Worm (Caenorhabditis elegans): Measurements from ENCODE around the gene nhr-166.

The nhr-166 gene

DNA sequence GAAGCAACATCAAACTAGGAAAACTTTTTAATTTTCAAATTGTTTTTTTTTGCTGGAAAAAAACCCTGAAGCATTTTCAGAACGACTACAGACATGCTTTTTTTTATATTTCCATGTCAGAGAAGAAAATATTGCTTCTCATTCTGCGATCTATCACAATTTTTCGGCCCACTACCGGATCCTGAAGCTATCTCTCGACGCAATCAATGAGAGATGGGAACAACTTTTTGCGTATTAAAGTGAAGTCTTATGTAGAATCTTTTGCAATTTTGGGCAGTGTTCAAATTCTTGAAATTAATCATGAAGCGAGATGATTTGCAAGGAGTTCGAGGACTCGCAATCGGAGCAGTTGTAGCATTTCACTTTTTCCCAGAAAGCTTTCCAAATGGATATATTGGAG lies 10.4 kb upstream of the nhr-166 start, which contains the start of gene oac-10:
Gene oac-10, plus strand, starts transcription at position 301 of the 400 bp plus-strand sequence.
- TF ChIP-seq zag-1 (tag; optimal IDR thresholded peaks at IDR 0.05), result no peak
- no peak for TF ChIP-seq nhr-10 (tag; optimal IDR thresholded peaks at IDR 0.05)
- TF ChIP-seq alr-1 (tag; optimal IDR thresholded peaks at IDR 0.05), result no peak
- no peak for TF ChIP-seq ztf-1 (GFP tag; conservative IDR thresholded peaks at IDR 0.05)
- TF ChIP-seq blmp-1 (tag; optimal IDR thresholded peaks at IDR 0.05; ENCODE audit: insufficient read depth), result no peak
- TF ChIP-seq gmeb-1 (tag; optimal IDR thresholded peaks at IDR 0.05), result no peak
- TF ChIP-seq R02D3.7 (tag; optimal IDR thresholded peaks at IDR 0.05), result no peak
- no peak for TF ChIP-seq lin-11 (tag; optimal IDR thresholded peaks at IDR 0.05)
- no peak for TF ChIP-seq unc-62 (GFP tag; optimal IDR thresholded peaks at IDR 0.05)
- TF ChIP-seq lin-13 (GFP tag; optimal IDR thresholded peaks at IDR 0.05), result no peak

DNA sequence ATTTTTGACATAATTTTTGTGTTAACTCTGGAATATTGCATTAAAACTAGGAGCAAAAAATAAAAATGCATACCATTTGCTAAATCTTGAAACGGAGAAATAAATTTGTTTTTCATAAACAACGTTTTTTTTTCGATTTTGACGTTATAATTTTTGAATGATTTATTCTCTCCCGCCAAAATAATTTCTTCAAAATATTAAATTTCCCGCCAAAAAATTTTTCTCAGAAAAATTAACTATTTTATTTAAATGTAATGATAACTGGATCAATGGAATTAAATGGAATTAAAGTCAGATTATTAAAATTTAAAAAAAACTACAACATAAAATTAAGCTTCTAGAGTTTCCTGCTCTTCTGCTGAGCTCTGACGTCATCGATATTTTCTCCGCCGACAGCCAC lies 2.9 kb upstream of the nhr-166 start, which contains the start of gene nep-3:
Gene nep-3, minus strand, starts transcription at position 101 of the 400 bp plus-strand sequence.
- TF ChIP-seq unc-62 (GFP tag; optimal IDR thresholded peaks at IDR 0.05) (no peak), egl-27 (tag; optimal IDR thresholded peaks at IDR 0.05) (no peak), ztf-11 (tag; optimal IDR thresholded peaks at IDR 0.05) (no peak), alr-1 (tag; optimal IDR thresholded peaks at IDR 0.05) (no peak), gmeb-1 (tag; optimal IDR thresholded peaks at IDR 0.05) (no peak), nhr-129 (tag; optimal IDR thresholded peaks at IDR 0.05) (no peak), snpc-4 (tag; optimal IDR thresholded peaks at IDR 0.05) (no peak), nhr-21 (tag; optimal IDR thresholded peaks at IDR 0.05) (no peak), nhr-77 (tag; optimal IDR thresholded peaks at IDR 0.05) (no peak), ama-1 (optimal IDR thresholded peaks at IDR 0.05) (no peak)

DNA sequence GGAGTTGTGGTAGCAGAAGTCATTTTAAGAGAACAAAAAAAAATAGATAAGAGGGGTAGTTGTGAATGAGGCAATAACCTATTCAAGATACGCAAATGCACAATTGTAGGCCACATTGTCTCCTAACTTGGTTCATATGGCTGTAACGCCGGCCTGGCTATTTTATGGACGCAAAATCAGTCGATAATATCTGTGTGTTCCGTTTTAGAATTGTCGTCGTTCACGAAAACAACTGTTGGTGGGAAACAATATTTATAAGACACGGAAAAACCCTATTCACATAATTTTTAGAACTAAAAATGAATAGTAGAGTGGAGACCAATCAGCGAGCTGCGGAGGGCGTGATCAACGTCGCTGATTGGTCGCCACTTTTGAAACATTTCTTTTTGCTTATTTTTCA lies 2.2 kb upstream of the nhr-166 start, which contains the start of gene sdz-7:
Gene sdz-7, minus strand, starts transcription at position 101 of the 400 bp plus-strand sequence.
- TF ChIP-seq snpc-4 (tag; optimal IDR thresholded peaks at IDR 0.05), result no peak

DNA sequence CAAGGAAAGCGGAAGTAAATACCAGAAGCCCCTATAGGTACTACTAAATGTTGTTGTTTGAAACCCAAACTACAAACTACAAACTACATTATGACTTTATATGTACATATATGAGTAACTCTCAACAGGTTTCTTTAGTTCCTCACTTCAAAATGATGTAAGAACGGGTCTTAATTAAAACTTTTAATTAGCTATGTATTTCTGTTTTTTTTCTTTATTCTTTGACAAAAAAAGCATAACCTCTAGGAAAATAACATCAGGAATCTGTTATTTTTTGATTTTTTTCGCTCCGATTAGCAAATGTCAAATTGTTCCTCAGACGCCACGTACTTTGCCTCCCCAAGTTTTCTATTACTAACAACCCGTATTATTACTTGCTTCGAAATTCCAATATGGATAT lies 1.7 kb upstream of the nhr-166 start, which contains the start of gene srh-250:
Gene srh-250, plus strand, starts transcription at position 301 of the 400 bp plus-strand sequence.
- TF ChIP-seq nhr-129 (tag; optimal IDR thresholded peaks at IDR 0.05), result no peak
- TF ChIP-seq Y55F3AM.14 (GFP tag; optimal IDR thresholded peaks at IDR 0.05), result no peak
- TF ChIP-seq nhr-10 (tag; optimal IDR thresholded peaks at IDR 0.05), result no peak
- no peak for TF ChIP-seq skn-1 (tag; optimal IDR thresholded peaks at IDR 0.05)
- TF ChIP-seq nhr-11 (tag; optimal IDR thresholded peaks at IDR 0.05), result no peak
- no peak for TF ChIP-seq ceh-16 (tag; optimal IDR thresholded peaks at IDR 0.05)
- no peak for TF ChIP-seq nhr-77 (tag; optimal IDR thresholded peaks at IDR 0.05)
- no peak for TF ChIP-seq elt-3 (tag; optimal IDR thresholded peaks at IDR 0.05)
- TF ChIP-seq unc-55 (GFP tag; optimal IDR thresholded peaks at IDR 0.05), result no peak

DNA sequence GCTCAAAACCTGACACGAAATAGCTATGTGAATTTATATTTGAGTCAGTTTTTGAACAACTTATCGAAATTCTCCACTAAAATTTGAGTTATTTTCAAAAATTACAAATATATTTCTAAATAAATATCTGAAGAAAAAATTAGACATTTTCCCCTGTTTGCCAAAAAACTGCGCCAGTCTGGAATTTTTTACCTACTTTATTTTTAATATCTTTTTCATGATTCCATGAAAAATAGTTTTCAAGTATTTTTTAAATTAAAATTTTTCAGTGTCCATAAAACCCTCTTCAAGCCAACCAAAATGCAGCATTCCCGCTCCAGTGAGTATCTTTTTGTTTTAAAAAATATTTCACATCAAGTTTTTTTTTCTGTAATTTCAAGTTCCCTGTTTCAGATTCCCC lies 11.1 kb downstream of the nhr-166 start, which contains the start of gene F53C3.8:
Gene F53C3.8, plus strand, starts transcription at position 301 of the 400 bp plus-strand sequence.
- TF ChIP-seq nhr-11 (tag; optimal IDR thresholded peaks at IDR 0.05) (no peak), ceh-16 (tag; optimal IDR thresholded peaks at IDR 0.05) (no peak), lsy-2 (tag; optimal IDR thresholded peaks at IDR 0.05) (no peak), ZK546.5 (tag; optimal IDR thresholded peaks at IDR 0.05) (no peak), C34F6.9 (tag; optimal IDR thresholded peaks at IDR 0.05) (no peak), skn-1 (tag; optimal IDR thresholded peaks at IDR 0.05) (no peak), zag-1 (tag; optimal IDR thresholded peaks at IDR 0.05) (no peak), mdl-1 (tag; optimal IDR thresholded peaks at IDR 0.05) (no peak), nhr-12 (tag; optimal IDR thresholded peaks at IDR 0.05) (no peak), unc-55 (GFP tag; optimal IDR thresholded peaks at IDR 0.05) (no peak), nhr-237 (tag; optimal IDR thresholded peaks at IDR 0.05) (no peak)

DNA sequence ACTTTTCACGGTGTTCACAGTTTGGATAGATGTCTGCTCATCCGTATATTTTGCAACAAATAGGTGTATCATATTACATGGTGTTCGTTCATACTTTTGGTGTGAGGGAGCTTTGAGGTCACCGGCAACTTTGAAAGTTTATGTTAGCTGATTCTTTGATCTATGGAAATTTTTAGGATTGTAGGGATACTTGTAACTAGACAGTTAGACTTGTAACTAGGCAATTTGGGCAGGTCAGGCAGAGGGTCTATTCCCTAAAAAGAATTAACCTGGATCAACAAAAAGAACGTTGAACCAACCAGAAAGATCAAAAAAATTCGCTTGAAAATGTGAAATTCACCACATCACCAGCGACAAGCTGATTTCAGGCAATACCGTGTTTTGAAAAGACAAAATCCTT lies 13.9 kb downstream of the nhr-166 start:
- TF ChIP-seq nhr-77 (tag; optimal IDR thresholded peaks at IDR 0.05) (no peak), nhr-21 (tag; optimal IDR thresholded peaks at IDR 0.05) (no peak), unc-39 (tag; optimal IDR thresholded peaks at IDR 0.05) (no peak), R02D3.7 (tag; optimal IDR thresholded peaks at IDR 0.05) (no peak), peb-1 (tag; optimal IDR thresholded peaks at IDR 0.05) (no peak), nhr-10 (tag; optimal IDR thresholded peaks at IDR 0.05) (no peak), mab-5 (tag; optimal IDR thresholded peaks at IDR 0.05) (no peak), nhr-12 (tag; optimal IDR thresholded peaks at IDR 0.05) (no peak), nhr-25 (tag; optimal IDR thresholded peaks at IDR 0.05) (no peak)

Measured in whole organism, L2 larva.